Worm (Caenorhabditis elegans): ENCODE measurements around the gene C25H3.1.

C25H3.1 gene

DNA sequence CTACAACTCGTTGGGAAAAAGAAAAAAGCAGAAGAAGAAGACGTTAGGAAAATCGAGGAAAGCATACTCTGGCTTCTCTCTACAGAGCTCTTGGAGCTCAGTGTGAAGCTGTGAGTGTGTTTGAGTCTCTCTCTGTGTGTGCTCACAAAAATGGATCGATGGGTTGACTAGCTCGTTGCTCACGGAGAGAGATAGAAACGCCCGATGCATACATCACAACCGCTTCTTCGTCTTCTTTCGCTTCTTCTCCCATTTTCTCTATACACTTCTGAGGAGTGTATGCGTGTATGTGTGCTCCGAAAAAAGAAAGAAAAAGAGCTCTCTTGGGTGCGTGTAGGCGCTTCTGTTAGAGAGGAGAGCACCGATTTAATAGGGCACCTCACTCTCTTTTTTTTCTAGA is 26.2 kb downstream of the C25H3.1 start:
- no peak for TF ChIP-seq ama-1 (optimal IDR thresholded peaks at IDR 0.05)
- peak; percentile 53 for TF ChIP-seq sma-9 (GFP tag; optimal IDR thresholded peaks at IDR 0.05)
- no peak for TF ChIP-seq sma-9 (tag; optimal IDR thresholded peaks at IDR 0.05)
- TF ChIP-seq nhr-25 (tag; optimal IDR thresholded peaks at IDR 0.05): no peak
- TF ChIP-seq ZK546.5 (tag; optimal IDR thresholded peaks at IDR 0.05): no peak
- TF ChIP-seq lin-13 (GFP tag; optimal IDR thresholded peaks at IDR 0.05): peak; percentile 38
- TF ChIP-seq unc-62 (GFP tag; optimal IDR thresholded peaks at IDR 0.05): no peak
- TF ChIP-seq C34F6.9 (tag; optimal IDR thresholded peaks at IDR 0.05): peak; percentile 88
- TF ChIP-seq ceh-82 (tag; optimal IDR thresholded peaks at IDR 0.05): peak; percentile 3
- no peak for TF ChIP-seq fos-1 (tag; optimal IDR thresholded peaks at IDR 0.05)
- TF ChIP-seq lin-39 (tag; optimal IDR thresholded peaks at IDR 0.05): peak; percentile 20
- no peak for TF ChIP-seq nhr-77 (tag; optimal IDR thresholded peaks at IDR 0.05)
- TF ChIP-seq zag-1 (tag; optimal IDR thresholded peaks at IDR 0.05): peak; percentile 91
- peak; percentile 52 for TF ChIP-seq F13H6.1 (tag; optimal IDR thresholded peaks at IDR 0.05)
- peak; percentile 54 for TF ChIP-seq Y55F3AM.14 (GFP tag; optimal IDR thresholded peaks at IDR 0.05)
- TF ChIP-seq nhr-6 (tag; optimal IDR thresholded peaks at IDR 0.05): peak; percentile 82
- TF ChIP-seq mab-5 (tag; optimal IDR thresholded peaks at IDR 0.05): peak; percentile 49
- peak; percentile 89 for TF ChIP-seq nhr-129 (tag; optimal IDR thresholded peaks at IDR 0.05)
- TF ChIP-seq snpc-4 (tag; optimal IDR thresholded peaks at IDR 0.05): peak; percentile 64
- TF ChIP-seq gmeb-1 (tag; optimal IDR thresholded peaks at IDR 0.05): no peak
- peak; percentile 53 for TF ChIP-seq sem-4 (tag; optimal IDR thresholded peaks at IDR 0.05)
- TF ChIP-seq mdl-1 (tag; optimal IDR thresholded peaks at IDR 0.05): peak in 1 of 2 experiments; percentile 55
- TF ChIP-seq elt-3 (tag; optimal IDR thresholded peaks at IDR 0.05): no peak
- TF ChIP-seq alr-1 (tag; optimal IDR thresholded peaks at IDR 0.05): no peak
- peak; percentile 22 to 59 for TF ChIP-seq lsy-2 (tag; optimal IDR thresholded peaks at IDR 0.05)
- TF ChIP-seq crh-2 (tag; optimal IDR thresholded peaks at IDR 0.05): peak; percentile 80
- no peak for TF ChIP-seq mbf-1 (tag; optimal IDR thresholded peaks at IDR 0.05)
- TF ChIP-seq unc-55 (GFP tag; optimal IDR thresholded peaks at IDR 0.05): peak; percentile 96
- no peak for TF ChIP-seq nhr-237 (tag; optimal IDR thresholded peaks at IDR 0.05)
- TF ChIP-seq blmp-1 (tag; optimal IDR thresholded peaks at IDR 0.05; ENCODE audit: insufficient read depth): no peak
- TF ChIP-seq R02D3.7 (tag; optimal IDR thresholded peaks at IDR 0.05): no peak
- peak; percentile 89 for TF ChIP-seq lin-11 (tag; optimal IDR thresholded peaks at IDR 0.05)
- TF ChIP-seq aly-2 (tag; optimal IDR thresholded peaks at IDR 0.05): no peak
- no peak for TF ChIP-seq sma-3 (GFP tag; optimal IDR thresholded peaks at IDR 0.05)

DNA sequence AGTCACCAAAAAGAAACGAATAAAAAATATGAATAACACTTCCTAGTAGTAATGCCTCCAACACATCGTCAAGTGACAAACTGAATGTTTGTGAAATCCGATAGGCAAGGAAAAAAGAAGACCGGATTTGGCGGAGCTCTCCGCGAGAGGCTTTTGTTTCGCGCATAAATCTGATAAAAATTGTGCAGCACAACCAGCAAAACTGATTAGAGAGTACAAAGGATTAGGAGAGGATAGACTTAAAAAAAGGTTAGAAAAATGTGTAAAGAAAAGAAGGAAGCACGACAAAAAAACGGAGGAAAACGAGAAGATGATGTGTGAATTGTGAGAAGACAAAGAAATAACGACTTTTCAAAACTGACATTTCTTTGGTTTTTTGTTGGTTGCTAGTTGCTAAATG is 28.8 kb downstream of the C25H3.1 start, which contains the start of gene rab-3:
TSS of gene rab-3 (minus strand) at position 147 of the 400 bp plus-strand sequence.
- TF ChIP-seq C34F6.9 (tag; optimal IDR thresholded peaks at IDR 0.05) (peak; percentile 10), unc-55 (GFP tag; optimal IDR thresholded peaks at IDR 0.05) (no peak), R02D3.7 (tag; optimal IDR thresholded peaks at IDR 0.05) (no peak), alr-1 (tag; optimal IDR thresholded peaks at IDR 0.05) (no peak)

DNA sequence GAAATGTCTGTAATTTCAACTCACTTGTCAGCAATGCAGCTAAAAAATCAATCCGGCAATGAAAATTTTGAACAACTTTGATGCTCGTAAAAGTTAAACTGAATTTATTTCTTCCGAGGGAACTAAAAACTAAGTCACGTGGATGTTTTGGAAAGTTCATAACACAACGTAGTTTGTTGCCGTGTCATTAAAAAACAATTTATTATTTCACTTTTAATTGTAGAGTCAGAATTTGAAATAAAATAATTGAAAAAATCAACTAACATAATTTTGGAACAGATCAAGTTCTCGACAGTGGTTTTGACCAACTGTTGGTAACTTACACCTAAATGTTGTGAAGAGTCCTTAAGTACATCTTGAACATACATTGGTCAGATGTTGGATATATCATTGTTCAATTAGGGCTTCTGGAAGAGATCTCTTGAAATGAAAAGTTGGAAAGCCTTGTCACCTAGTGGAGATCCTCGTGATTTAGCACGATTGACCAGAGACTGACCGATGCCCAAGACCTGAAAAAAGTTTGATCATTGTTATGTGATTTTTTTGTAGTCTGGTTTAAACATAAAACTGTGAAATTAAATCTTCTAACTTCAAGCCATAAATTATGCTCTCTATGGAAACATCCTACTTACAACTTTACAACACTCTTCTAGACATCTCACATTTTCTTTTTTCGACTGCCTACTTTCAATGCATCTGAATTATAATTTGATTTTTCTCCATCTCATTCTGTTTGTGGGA is 31.6 kb downstream of the C25H3.1 start, which contains the start of the genes C18A3.7 and C18A3.11:
TSS of gene C18A3.7 (minus strand) at position 101 of the 741 bp plus-strand sequence.
TSS of gene C18A3.11 (plus strand) at position 691 of the 741 bp plus-strand sequence.
- TF ChIP-seq mab-5 (tag; optimal IDR thresholded peaks at IDR 0.05) (no peak), unc-62 (GFP tag; optimal IDR thresholded peaks at IDR 0.05) (no peak), mdl-1 (tag; optimal IDR thresholded peaks at IDR 0.05) (no peak), nhr-11 (tag; optimal IDR thresholded peaks at IDR 0.05) (no peak), skn-1 (tag; optimal IDR thresholded peaks at IDR 0.05) (no peak), lin-11 (tag; optimal IDR thresholded peaks at IDR 0.05) (no peak), fos-1 (tag; optimal IDR thresholded peaks at IDR 0.05) (no peak), sma-3 (GFP tag; optimal IDR thresholded peaks at IDR 0.05) (no peak), nhr-77 (tag; optimal IDR thresholded peaks at IDR 0.05) (no peak), ztf-11 (tag; optimal IDR thresholded peaks at IDR 0.05) (no peak), nhr-129 (tag; optimal IDR thresholded peaks at IDR 0.05) (no peak), zag-1 (tag; optimal IDR thresholded peaks at IDR 0.05) (no peak), crh-2 (tag; optimal IDR thresholded peaks at IDR 0.05) (no peak), nhr-21 (tag; optimal IDR thresholded peaks at IDR 0.05) (no peak), aly-2 (tag; optimal IDR thresholded peaks at IDR 0.05) (no peak), nhr-6 (tag; optimal IDR thresholded peaks at IDR 0.05) (no peak), nhr-10 (tag; optimal IDR thresholded peaks at IDR 0.05) (no peak), elt-1 (tag; optimal IDR thresholded peaks at IDR 0.05) (no peak), unc-39 (tag; optimal IDR thresholded peaks at IDR 0.05) (no peak), F13H6.1 (tag; optimal IDR thresholded peaks at IDR 0.05) (no peak)

Data from whole organism, L2 larva.